Fruit fly (Drosophila melanogaster): ENCODE measurements around the gene CG3558.
A peak's percentile ranks its signal among the peaks of the same experiment; 100 is the strongest.

The CG3558 gene

dm6 chr2L:2969438-2969837 is 23.2 kb upstream of the CG3558 start, which contains the start of gene Ts (continued):
- TF ChIP-seq B-H2 (GFP tag; optimal IDR thresholded peaks at IDR 0.05) (no peak), CG17912 (GFP tag; optimal IDR thresholded peaks at IDR 0.05) (no peak), Dref (GFP tag; IDR thresholded peaks at IDR 0.05) (peak; percentile 86), CG2875 (GFP tag; optimal IDR thresholded peaks at IDR 0.05) (no peak), CG7786 (GFP tag; optimal IDR thresholded peaks at IDR 0.05) (no peak), CG6791 (GFP tag; IDR thresholded peaks at IDR 0.05; ENCODE audit: partially characterized antibody) (peak; percentile 82), scrt (GFP tag; optimal IDR thresholded peaks at IDR 0.05) (no peak), CG14860 (GFP tag; IDR thresholded peaks at IDR 0.05; ENCODE audit: partially characterized antibody) (peak; percentile 58), gsb (GFP tag; IDR thresholded peaks at IDR 0.05) (no peak), ab (GFP tag; optimal IDR thresholded peaks at IDR 0.05) (no peak), lov (optimal IDR thresholded peaks at IDR 0.05) (no peak), lov (GFP tag; IDR thresholded peaks at IDR 0.05) (no peak), TFAM (GFP tag; optimal IDR thresholded peaks at IDR 0.05) (no peak), MESR4 (GFP tag; optimal IDR thresholded peaks at IDR 0.05) (peak; percentile 30), bbx (GFP tag; IDR thresholded peaks at IDR 0.05; ENCODE audit: partially characterized antibody) (peak; percentile 89), Xrp1 (GFP tag; IDR thresholded peaks at IDR 0.05) (no peak), onecut (GFP tag; IDR thresholded peaks at IDR 0.05) (no peak), trem (tag; optimal IDR thresholded peaks at IDR 0.05) (peak; percentile 58), CG10543 (GFP tag; optimal IDR thresholded peaks at IDR 0.05) (no peak), ato (GFP tag; IDR thresholded peaks at IDR 0.05; ENCODE audit: partially characterized antibody) (peak; percentile 83), tin (GFP tag; optimal IDR thresholded peaks at IDR 0.05) (no peak), HLH4C (GFP tag; IDR thresholded peaks at IDR 0.05; ENCODE audit: partially characterized antibody) (peak; percentile 84), Dp (GFP tag; optimal IDR thresholded peaks at IDR 0.05) (peak; percentile 91), CG34422 (GFP tag; IDR thresholded peaks at IDR 0.05) (no peak), insv (GFP tag; optimal IDR thresholded peaks at IDR 0.05) (no peak)

dm6 chr2L:2972439-2972936 is 20.2 kb upstream of the CG3558 start, which contains the start of the genes Rrp1 and gammaTub23C:
TSS of gene Rrp1 (minus strand) at chr2L:2972508.
TSS of gene gammaTub23C (plus strand) at chr2L:2972891.
- TF ChIP-seq h (optimal IDR thresholded peaks at IDR 0.05), result no peak
- TF ChIP-seq CG11560 (tag; IDR thresholded peaks at IDR 0.05), result peak; percentile 76
- TF ChIP-seq exex (tag; optimal IDR thresholded peaks at IDR 0.05), result peak; percentile 63
- TF ChIP-seq Dbx (GFP tag; IDR thresholded peaks at IDR 0.05), result peak; percentile 83
- no peak for TF ChIP-seq bowl (GFP tag; IDR thresholded peaks at IDR 0.05)
- peak; percentile 80 for TF ChIP-seq Fer2 (tag; optimal IDR thresholded peaks at IDR 0.05)
- TF ChIP-seq CG4328 (GFP tag; optimal IDR thresholded peaks at IDR 0.05), result peak; percentile 84
- peak; percentile 47; the same call in 1 of the 2 replicates for TF ChIP-seq ap (GFP tag; IDR thresholded peaks at IDR 0.05)
- peak; percentile 81 for TF ChIP-seq Dip3 (GFP tag; optimal IDR thresholded peaks at IDR 0.05)
- TF ChIP-seq Mrtf (GFP tag; IDR thresholded peaks at IDR 0.05), result peak; percentile 70; the same call in 2 of the 3 replicates
- no peak for TF ChIP-seq ham (GFP tag; IDR thresholded peaks at IDR 0.05)
- TF ChIP-seq kni (GFP tag; optimal IDR thresholded peaks at IDR 0.05), result peak; percentile 85
- TF ChIP-seq CG15073 (GFP tag; optimal IDR thresholded peaks at IDR 0.05), result peak; percentile 67
- TF ChIP-seq ERR (GFP tag; optimal IDR thresholded peaks at IDR 0.05), result peak; percentile 15
- TF ChIP-seq CG11247 (GFP tag; IDR thresholded peaks at IDR 0.05), result peak; percentile 66
- peak; percentile 15; the same call in 1 of the 2 replicates for TF ChIP-seq amos (GFP tag; IDR thresholded peaks at IDR 0.05; ENCODE audit: partially characterized antibody)
- peak; percentile 91 for TF ChIP-seq slbo (GFP tag; IDR thresholded peaks at IDR 0.05)
- TF ChIP-seq Taf1 (GFP tag; IDR thresholded peaks at IDR 0.05), result peak; percentile 42; the same call in 1 of the 2 replicates
- peak; percentile 42 for TF ChIP-seq CG9797 (GFP tag; optimal IDR thresholded peaks at IDR 0.05)
- TF ChIP-seq eve (GFP tag; optimal IDR thresholded peaks at IDR 0.05), result no peak
- peak; percentile 77 for TF ChIP-seq CG6254 (GFP tag; optimal IDR thresholded peaks at IDR 0.05)
- peak; percentile 80 for TF ChIP-seq CG2202 (tag; optimal IDR thresholded peaks at IDR 0.05)
- TF ChIP-seq prd (optimal IDR thresholded peaks at IDR 0.05), result no peak
- TF ChIP-seq prd (GFP tag; IDR thresholded peaks at IDR 0.05), result peak; percentile 93
- TF ChIP-seq CG3838 (GFP tag; optimal IDR thresholded peaks at IDR 0.05), result peak; percentile 72
- peak; percentile 94 for TF ChIP-seq CG31441 (GFP tag; IDR thresholded peaks at IDR 0.05)
- peak; percentile 53 for TF ChIP-seq CG13894 (tag; optimal IDR thresholded peaks at IDR 0.05)
